Fruit fly (Drosophila melanogaster): ENCODE data around the gene CG7330.
A peak's percentile ranks its signal among the peaks of the same experiment; 100 is the strongest.

Gene CG7330

dm6 chr3L:18200164-18200563, 51.4 kb downstream of the CG7330 start (continued):
- TF ChIP-seq repo (GFP tag; optimal IDR thresholded peaks at IDR 0.05) (no peak), gem (tag; optimal IDR thresholded peaks at IDR 0.05) (peak; percentile 23), knrl (GFP tag; IDR thresholded peaks at IDR 0.05; ENCODE audit: partially characterized antibody) (no peak), dati (GFP tag; IDR thresholded peaks at IDR 0.05) (no peak), pnt (GFP tag; optimal IDR thresholded peaks at IDR 0.05) (no peak), dmrt11E (tag; optimal IDR thresholded peaks at IDR 0.05) (peak; percentile 51), CG31365 (tag; optimal IDR thresholded peaks at IDR 0.05) (no peak), CG32532 (GFP tag; IDR thresholded peaks at IDR 0.05) (no peak), eyg (GFP tag; optimal IDR thresholded peaks at IDR 0.05) (no peak), chm (GFP tag; IDR thresholded peaks at IDR 0.05) (no peak), CG1233 (GFP tag; optimal IDR thresholded peaks at IDR 0.05) (no peak), phol (tag; optimal IDR thresholded peaks at IDR 0.05) (peak; percentile 14), sna (GFP tag; IDR thresholded peaks at IDR 0.05; ENCODE audit: partially characterized antibody) (no peak)

- no peak for TF ChIP-seq Trl (optimal IDR thresholded peaks at IDR 0.05)
- TF ChIP-seq Trl (GFP tag; optimal IDR thresholded peaks at IDR 0.05): no peak
- TF ChIP-seq CG16813 (GFP tag; IDR thresholded peaks at IDR 0.05; ENCODE audit: partially characterized antibody): no peak
- TF ChIP-seq Fer2 (tag; optimal IDR thresholded peaks at IDR 0.05): no peak
- TF ChIP-seq CG7987 (GFP tag; optimal IDR thresholded peaks at IDR 0.05): no peak
- TF ChIP-seq CG6175 (GFP tag; IDR thresholded peaks at IDR 0.05): no peak
- no peak for TF ChIP-seq psq (GFP tag; optimal IDR thresholded peaks at IDR 0.05)
- TF ChIP-seq Fer1 (GFP tag; optimal IDR thresholded peaks at IDR 0.05): no peak
- TF ChIP-seq CG17328 (GFP tag; IDR thresholded peaks at IDR 0.05): no peak
- TF ChIP-seq crol (GFP tag; IDR thresholded peaks at IDR 0.05): no peak
- TF ChIP-seq ssp (GFP tag; IDR thresholded peaks at IDR 0.05): no peak
- no peak for TF ChIP-seq CG3847 (GFP tag; IDR thresholded peaks at IDR 0.05)
- TF ChIP-seq Dip3 (GFP tag; optimal IDR thresholded peaks at IDR 0.05): no peak
- no peak for TF ChIP-seq B-H1 (GFP tag; IDR thresholded peaks at IDR 0.05)
- no peak for TF ChIP-seq Nf-YB (GFP tag; optimal IDR thresholded peaks at IDR 0.05)
- no peak for TF ChIP-seq Lhr (GFP tag; optimal IDR thresholded peaks at IDR 0.05)
- no peak for TF ChIP-seq fu2 (GFP tag; optimal IDR thresholded peaks at IDR 0.05)
Observed at dm6 chr3L:18201194-18201593, 52.5 kb downstream of the CG7330 start, which contains the start of gene CG7320. Gene CG7320, plus strand, starts transcription at chr3L:18201494.

All from whole organism, embryonic.